Fruit fly (Drosophila melanogaster): Measurements from ENCODE around the gene CG6136.

DNA sequence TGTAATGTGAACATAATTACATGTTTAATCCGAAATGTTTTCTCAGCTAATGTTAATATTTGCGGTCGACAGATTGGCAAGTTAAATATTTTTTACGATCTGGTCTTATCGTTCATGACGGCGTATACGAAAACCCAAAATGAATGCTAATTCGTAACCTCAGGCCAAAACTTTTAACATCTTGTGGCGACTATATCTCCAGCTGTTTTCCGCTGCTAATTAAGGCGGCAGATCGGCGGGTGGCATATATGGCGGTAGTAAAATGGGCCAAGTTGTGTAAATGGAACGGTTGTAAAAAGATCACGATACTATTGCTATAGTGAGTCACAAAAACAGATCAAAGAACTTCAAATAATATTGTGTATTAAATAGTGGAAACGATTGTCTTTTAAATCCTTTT lies 34.4 kb upstream of the CG6136 start:
- TF ChIP-seq ttk (optimal IDR thresholded peaks at IDR 0.05) (no peak), Myc (optimal IDR thresholded peaks at IDR 0.05) (no peak), psq (optimal IDR thresholded peaks at IDR 0.05) (no peak)

All from Kc167 (cell line).